Worm (Caenorhabditis elegans): ENCODE results near the gene F22E12.3.

The F22E12.3 gene

ce11 chrV:10433721-10434120, 29.5 kb downstream of the F22E12.3 start, which contains the start of gene Y32F6A.4:
Y32F6A.4 (minus strand) TSS chrV:10434067.
- no peak for TF ChIP-seq tab-1 (GFP tag; IDR thresholded peaks at IDR 0.05)
- TF ChIP-seq ztf-29 (GFP tag; IDR thresholded peaks at IDR 0.05): no peak
- no peak for TF ChIP-seq klf-2 (GFP tag; conservative IDR thresholded peaks at IDR 0.05)
- no peak for TF ChIP-seq flt-1 (GFP tag; IDR thresholded peaks at IDR 0.05)
- no peak for TF ChIP-seq cog-1 (tag; optimal IDR thresholded peaks at IDR 0.05)
- TF ChIP-seq ref-1 (GFP tag; conservative IDR thresholded peaks at IDR 0.05): no peak
- TF ChIP-seq ztf-23 (GFP tag; IDR thresholded peaks at IDR 0.05): no peak
- no peak for TF ChIP-seq med-1 (GFP tag; optimal IDR thresholded peaks at IDR 0.05; ENCODE audit: insufficient read depth)
- no peak for TF ChIP-seq T22C8.4 (GFP tag; IDR thresholded peaks at IDR 0.05)

ce11 chrV:10432607-10433006, 30.6 kb downstream of the F22E12.3 start:
- no peak for TF ChIP-seq tab-1 (GFP tag; IDR thresholded peaks at IDR 0.05)
- no peak for TF ChIP-seq ref-1 (GFP tag; conservative IDR thresholded peaks at IDR 0.05)
- TF ChIP-seq cog-1 (tag; optimal IDR thresholded peaks at IDR 0.05): no peak
- no peak for TF ChIP-seq ztf-23 (GFP tag; IDR thresholded peaks at IDR 0.05)
- no peak for TF ChIP-seq klf-2 (GFP tag; conservative IDR thresholded peaks at IDR 0.05)
- no peak for TF ChIP-seq flt-1 (GFP tag; IDR thresholded peaks at IDR 0.05)
- no peak for TF ChIP-seq T22C8.4 (GFP tag; IDR thresholded peaks at IDR 0.05)
- no peak for TF ChIP-seq ztf-29 (GFP tag; IDR thresholded peaks at IDR 0.05)
- no peak for TF ChIP-seq med-1 (GFP tag; optimal IDR thresholded peaks at IDR 0.05; ENCODE audit: insufficient read depth)

ce11 chrV:10428608-10429007, 34.6 kb downstream of the F22E12.3 start, which contains the start of gene tag-314:
tag-314 (minus strand) TSS chrV:10428708.
- TF ChIP-seq T22C8.4 (GFP tag; IDR thresholded peaks at IDR 0.05): no peak
- no peak for TF ChIP-seq ref-1 (GFP tag; conservative IDR thresholded peaks at IDR 0.05)
- TF ChIP-seq klf-2 (GFP tag; conservative IDR thresholded peaks at IDR 0.05): no peak
- TF ChIP-seq cog-1 (tag; optimal IDR thresholded peaks at IDR 0.05): no peak
- TF ChIP-seq med-1 (GFP tag; optimal IDR thresholded peaks at IDR 0.05; ENCODE audit: insufficient read depth): no peak
- no peak for TF ChIP-seq ztf-29 (GFP tag; IDR thresholded peaks at IDR 0.05)
- TF ChIP-seq flt-1 (GFP tag; IDR thresholded peaks at IDR 0.05): no peak
- TF ChIP-seq tab-1 (GFP tag; IDR thresholded peaks at IDR 0.05): no peak
- no peak for TF ChIP-seq ztf-23 (GFP tag; IDR thresholded peaks at IDR 0.05)

- TF ChIP-seq cog-1 (tag; optimal IDR thresholded peaks at IDR 0.05): no peak
- TF ChIP-seq ztf-23 (GFP tag; IDR thresholded peaks at IDR 0.05): no peak
- no peak for TF ChIP-seq tab-1 (GFP tag; IDR thresholded peaks at IDR 0.05)
- TF ChIP-seq med-1 (GFP tag; optimal IDR thresholded peaks at IDR 0.05; ENCODE audit: insufficient read depth): no peak
- no peak for TF ChIP-seq flt-1 (GFP tag; IDR thresholded peaks at IDR 0.05)
- TF ChIP-seq ref-1 (GFP tag; conservative IDR thresholded peaks at IDR 0.05): no peak
- no peak for TF ChIP-seq klf-2 (GFP tag; conservative IDR thresholded peaks at IDR 0.05)
- TF ChIP-seq ztf-29 (GFP tag; IDR thresholded peaks at IDR 0.05): no peak
- no peak for TF ChIP-seq T22C8.4 (GFP tag; IDR thresholded peaks at IDR 0.05)
Observed at ce11 chrV:10426253-10426652, 36.9 kb downstream of the F22E12.3 start, which contains the start of gene apc-10. apc-10 (minus strand) TSS chrV:10426353.

- TF ChIP-seq flt-1 (GFP tag; IDR thresholded peaks at IDR 0.05) (no peak), cog-1 (tag; optimal IDR thresholded peaks at IDR 0.05) (no peak), T22C8.4 (GFP tag; IDR thresholded peaks at IDR 0.05) (no peak), ztf-29 (GFP tag; IDR thresholded peaks at IDR 0.05) (no peak), med-1 (GFP tag; optimal IDR thresholded peaks at IDR 0.05; ENCODE audit: insufficient read depth) (no peak), ref-1 (GFP tag; conservative IDR thresholded peaks at IDR 0.05) (no peak), klf-2 (GFP tag; conservative IDR thresholded peaks at IDR 0.05) (no peak), ztf-23 (GFP tag; IDR thresholded peaks at IDR 0.05) (no peak), tab-1 (GFP tag; IDR thresholded peaks at IDR 0.05) (no peak)
Observed at ce11 chrV:10425098-10425497, 38.1 kb downstream of the F22E12.3 start, which contains the start of gene col-12. col-12 (minus strand) TSS chrV:10425198.

ce11 chrV:10423511-10423910, 39.7 kb downstream of the F22E12.3 start:
- TF ChIP-seq tab-1 (GFP tag; IDR thresholded peaks at IDR 0.05) (no peak), ref-1 (GFP tag; conservative IDR thresholded peaks at IDR 0.05) (no peak), ztf-29 (GFP tag; IDR thresholded peaks at IDR 0.05) (no peak), klf-2 (GFP tag; conservative IDR thresholded peaks at IDR 0.05) (no peak), med-1 (GFP tag; optimal IDR thresholded peaks at IDR 0.05; ENCODE audit: insufficient read depth) (no peak), T22C8.4 (GFP tag; IDR thresholded peaks at IDR 0.05) (no peak), ztf-23 (GFP tag; IDR thresholded peaks at IDR 0.05) (no peak), flt-1 (GFP tag; IDR thresholded peaks at IDR 0.05) (no peak), cog-1 (tag; optimal IDR thresholded peaks at IDR 0.05) (no peak)

ce11 chrV:10421802-10422201, 41.4 kb downstream of the F22E12.3 start, which contains the start of gene col-13:
col-13 (minus strand) TSS chrV:10421902.
- TF ChIP-seq klf-2 (GFP tag; conservative IDR thresholded peaks at IDR 0.05): no peak
- TF ChIP-seq med-1 (GFP tag; optimal IDR thresholded peaks at IDR 0.05; ENCODE audit: insufficient read depth): no peak
- no peak for TF ChIP-seq T22C8.4 (GFP tag; IDR thresholded peaks at IDR 0.05)
- no peak for TF ChIP-seq tab-1 (GFP tag; IDR thresholded peaks at IDR 0.05)
- no peak for TF ChIP-seq ref-1 (GFP tag; conservative IDR thresholded peaks at IDR 0.05)
- TF ChIP-seq ztf-29 (GFP tag; IDR thresholded peaks at IDR 0.05): no peak
- no peak for TF ChIP-seq flt-1 (GFP tag; IDR thresholded peaks at IDR 0.05)
- no peak for TF ChIP-seq ztf-23 (GFP tag; IDR thresholded peaks at IDR 0.05)
- TF ChIP-seq cog-1 (tag; optimal IDR thresholded peaks at IDR 0.05): no peak

- TF ChIP-seq cog-1 (tag; optimal IDR thresholded peaks at IDR 0.05): no peak
- TF ChIP-seq ztf-23 (GFP tag; IDR thresholded peaks at IDR 0.05): no peak
- TF ChIP-seq med-1 (GFP tag; optimal IDR thresholded peaks at IDR 0.05; ENCODE audit: insufficient read depth): no peak
- no peak for TF ChIP-seq klf-2 (GFP tag; conservative IDR thresholded peaks at IDR 0.05)
Observed at ce11 chrV:10418961-10419360, 44.2 kb downstream of the F22E12.3 start, which contains the start of gene F15H10.5. F15H10.5 (minus strand) TSS chrV:10419061.

ce11 chrV:10416925-10417324, 46.3 kb downstream of the F22E12.3 start, which contains the start of gene F15H10.10:
F15H10.10 (minus strand) TSS chrV:10417025.
- TF ChIP-seq cog-1 (tag; optimal IDR thresholded peaks at IDR 0.05): no peak
- no peak for TF ChIP-seq med-1 (GFP tag; optimal IDR thresholded peaks at IDR 0.05; ENCODE audit: insufficient read depth)

- TF ChIP-seq T22C8.4 (GFP tag; IDR thresholded peaks at IDR 0.05): no peak
- no peak for TF ChIP-seq ztf-23 (GFP tag; IDR thresholded peaks at IDR 0.05)
- TF ChIP-seq tab-1 (GFP tag; IDR thresholded peaks at IDR 0.05): no peak
- no peak for TF ChIP-seq flt-1 (GFP tag; IDR thresholded peaks at IDR 0.05)
- TF ChIP-seq ref-1 (GFP tag; conservative IDR thresholded peaks at IDR 0.05): no peak
- no peak for TF ChIP-seq cog-1 (tag; optimal IDR thresholded peaks at IDR 0.05)
- no peak for TF ChIP-seq ztf-29 (GFP tag; IDR thresholded peaks at IDR 0.05)
- TF ChIP-seq med-1 (GFP tag; optimal IDR thresholded peaks at IDR 0.05; ENCODE audit: insufficient read depth): no peak
- no peak for TF ChIP-seq klf-2 (GFP tag; conservative IDR thresholded peaks at IDR 0.05)
Observed at ce11 chrV:10414610-10415009, 48.6 kb downstream of the F22E12.3 start, which contains the start of gene F15H10.9. F15H10.9 (minus strand) TSS chrV:10414710.

All from whole organism, midembryonic.